Worm (Caenorhabditis elegans) whole organism, early embryonic: ENCODE measurements around the gene ZK622.1.

Experiments
- ama-1 ChIP-seq: fragments of 150-350 bp; optimal IDR thresholded peaks from 2 replicates; lab custom pipeline; 2014
- ceh-13 ChIP-seq: fragments of 200-800 bp; sonication (Bioruptor generic); optimal IDR thresholded peaks from 2 replicates; lab custom pipeline; 2018; ENCODE audit warnings: mild to moderate bottlenecking, missing genetic modification characterization, missing compliant biosample characterization
- ets-7 ChIP-seq: sonication (generic microtip); optimal IDR thresholded peaks from 2 replicates; lab custom pipeline; 2016; ENCODE audit warnings: missing genotype, missing genetic modification characterization, missing compliant biosample characterization
- hnd-1 ChIP-seq: sonication (generic microtip); optimal IDR thresholded peaks from 2 replicates; lab custom pipeline; 2016; ENCODE audit warnings: missing genetic modification characterization, missing compliant biosample characterization
- tbx-37 ChIP-seq: fragments of 200-800 bp; sonication (Bioruptor generic); conservative IDR thresholded peaks from 2 replicates; pipeline ENCODE4 v1.3.6; 2022; ENCODE audit warnings: missing genetic modification reagents, missing genetic modification characterization, missing compliant biosample characterization
- tra-4 ChIP-seq: sonication (generic microtip); optimal IDR thresholded peaks from 2 replicates; lab custom pipeline; 2017; ENCODE audit warnings: missing genetic modification characterization, missing compliant biosample characterization

DNA sequence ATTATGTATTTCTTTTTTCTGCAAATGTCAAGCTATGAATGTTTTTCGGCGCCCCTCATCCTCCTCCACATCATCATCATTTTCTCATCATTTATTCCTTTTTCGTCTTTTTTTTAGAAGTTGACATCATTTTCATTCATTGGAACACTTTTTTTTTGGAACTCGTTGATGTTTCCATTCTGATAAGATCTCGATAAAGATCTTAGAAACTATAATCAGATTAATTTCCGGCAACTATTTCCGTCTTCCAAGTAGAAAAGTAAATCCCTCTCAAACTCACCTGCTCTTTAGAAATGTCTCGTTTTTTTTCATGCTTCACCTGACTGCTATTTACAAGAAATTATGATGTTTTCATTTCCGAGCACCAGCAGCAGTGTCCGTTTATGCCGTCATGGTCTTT, 35.3 kb downstream of the ZK622.1 start:
- TF ChIP-seq ama-1 (lab: Kevin White, UChicago) (no peak), ets-7 (no peak), hnd-1 (no peak), tra-4 (tag; lab: Kevin White, UChicago) (no peak), ceh-13 (GFP tag; lab: Kevin White, UChicago) (no peak), tbx-37 (GFP tag; lab: Robert Waterston, UW) (no peak)
